Worm (Caenorhabditis elegans): ENCODE data around the gene fem-2.

ce11 chrIII:605415-606054, 28.9 kb downstream of the fem-2 start, which contains the start of the genes Y55B1AR.4 and ttr-7:
- TF ChIP-seq eyg-1 (tag; optimal IDR thresholded peaks at IDR 0.05) (no peak), elt-2 (tag; optimal IDR thresholded peaks at IDR 0.05) (no peak), nhr-232 (tag; optimal IDR thresholded peaks at IDR 0.05) (no peak), lin-11 (tag; optimal IDR thresholded peaks at IDR 0.05) (no peak), npax-4 (tag; optimal IDR thresholded peaks at IDR 0.05) (no peak), hlh-15 (tag; optimal IDR thresholded peaks at IDR 0.05) (no peak), T23F11.4 (GFP tag; optimal IDR thresholded peaks at IDR 0.05) (no peak), unc-42 (tag; optimal IDR thresholded peaks at IDR 0.05) (no peak), pag-3 (tag; optimal IDR thresholded peaks at IDR 0.05; ENCODE audit: borderline replicate concordance) (no peak)
